Worm (Caenorhabditis elegans) whole organism, L1 larva: Measurements from ENCODE around the gene Y45G5AL.1.
A peak's percentile ranks its signal among the peaks of the same experiment; 100 is the strongest.

Experiments used
- C04F5.9 ChIP-seq: sonication (generic microtip); optimal IDR thresholded peaks from 2 replicates; lab custom pipeline; 2016; ENCODE audit warnings: missing genetic modification characterization, missing compliant biosample characterization
- Y116A8C.19 ChIP-seq: sonication (generic microtip); optimal IDR thresholded peaks from 2 replicates; lab custom pipeline; 2016; ENCODE audit warnings: missing compliant biosample characterization, missing genetic modification characterization, borderline replicate concordance
- aly-2 ChIP-seq: fragments of 150-350 bp; optimal IDR thresholded peaks from 2 replicates; lab custom pipeline; 2014; ENCODE audit warnings: missing biosample characterization, missing genetic modification characterization
- ama-1 ChIP-seq: fragments of 150-350 bp; optimal IDR thresholded peaks from 2 replicates; lab custom pipeline; 2014
- ceh-63 ChIP-seq: fragments of 200-800 bp; sonication (Bioruptor generic); optimal IDR thresholded peaks from 2 replicates; lab custom pipeline; 2018; ENCODE audit warnings: mild to moderate bottlenecking, missing genetic modification characterization, missing compliant biosample characterization
- ceh-8 ChIP-seq: fragments of 200-800 bp; sonication (Bioruptor generic); optimal IDR thresholded peaks from 2 replicates; lab custom pipeline; 2018; ENCODE audit warnings: mild to moderate bottlenecking, missing genetic modification characterization, moderate library complexity, missing compliant biosample characterization
- ceh-82 ChIP-seq, 3 experiments: fragments of 150-350 bp in 1 of 3; sonication (generic microtip) in 2 of 3; optimal IDR thresholded peaks; 2 replicates each; lab custom pipeline; 2014 to 2017; ENCODE audit warnings: missing biosample characterization in 3 of 3, missing genetic modification characterization in 3 of 3
- ceh-88 ChIP-seq: fragments of 200-800 bp; sonication (Bioruptor generic); IDR thresholded peaks from 2 replicates; pipeline ENCODE4 v1.3.6; 2022; ENCODE audit warnings: missing genetic modification characterization, missing compliant biosample characterization
- dpl-1 ChIP-seq, 3 experiments: fragments of 150-350 bp in 2 of 3; sonication (generic microtip) in 1 of 3; optimal IDR thresholded peaks; 2 replicates each; lab custom pipeline; 2014 to 2017; ENCODE audit warnings: missing biosample characterization in 3 of 3, missing genetic modification characterization in 3 of 3, missing genetic modification reagents in 3 of 3
- dsc-1 ChIP-seq: sonication (generic microtip); optimal IDR thresholded peaks from 2 replicates; lab custom pipeline; 2016; ENCODE audit warnings: mild to moderate bottlenecking, missing genetic modification characterization, missing compliant biosample characterization
- efl-3 ChIP-seq: fragments of 200-800 bp; sonication (Bioruptor generic); optimal IDR thresholded peaks from 2 replicates; lab custom pipeline; 2018; ENCODE audit warnings: mild to moderate bottlenecking, missing genetic modification characterization, missing compliant biosample characterization
- egl-13 ChIP-seq: sonication (generic microtip); optimal IDR thresholded peaks from 2 replicates; lab custom pipeline; 2016; ENCODE audit warnings: missing genotype, missing genetic modification reagents, missing genetic modification characterization, missing compliant biosample characterization
- elt-2 ChIP-seq: sonication (generic microtip); optimal IDR thresholded peaks from 2 replicates; lab custom pipeline; 2016; ENCODE audit warnings: missing genetic modification characterization, mild to moderate bottlenecking, inconsistent platforms, missing compliant biosample characterization, missing genetic modification reagents
- elt-3 ChIP-seq, 6 experiments: fragments of 150-350 bp in 1 of 6; sonication (generic microtip); optimal IDR thresholded peaks; 2 replicates each; lab custom pipeline; 2017 to 2018; ENCODE audit warnings: missing biosample characterization in 6 of 6, missing genetic modification characterization in 6 of 6, inconsistent platforms in 1 of 6
- ets-5 ChIP-seq: fragments of 200-800 bp; sonication (Bioruptor generic); IDR thresholded peaks from 2 replicates; pipeline ENCODE4 v1.3.6; 2022; ENCODE audit warnings: missing genetic modification characterization, missing compliant biosample characterization
- fkh-8 ChIP-seq: sonication (generic microtip); optimal IDR thresholded peaks from 2 replicates; lab custom pipeline; 2016; ENCODE audit warnings: mild to moderate bottlenecking, missing genetic modification characterization, missing compliant biosample characterization
- hlh-4 ChIP-seq: sonication (generic microtip); optimal IDR thresholded peaks from 2 replicates; lab custom pipeline; 2016; ENCODE audit warnings: mild to moderate bottlenecking, missing genetic modification characterization, missing compliant biosample characterization
- irx-1 ChIP-seq: sonication (generic microtip); optimal IDR thresholded peaks from 2 replicates; lab custom pipeline; 2016; ENCODE audit warnings: missing genetic modification characterization, missing compliant biosample characterization
- isw-1 ChIP-seq: fragments of 200-800 bp; sonication (Bioruptor generic); IDR thresholded peaks from 2 replicates; pipeline ENCODE4 v1.3.6; 2022; ENCODE audit warnings: missing genetic modification characterization, missing compliant biosample characterization
- jun-1 ChIP-seq: fragments of 150-350 bp; optimal IDR thresholded peaks from 2 replicates; lab custom pipeline; 2014; ENCODE audit warnings: missing biosample characterization, missing genetic modification reagents, missing genetic modification characterization
- lin-13 ChIP-seq: fragments of 150-350 bp; optimal IDR thresholded peaks from 2 replicates; lab custom pipeline; 2014; ENCODE audit warnings: missing biosample characterization, missing genetic modification reagents, missing genetic modification characterization
- lin-14 ChIP-seq: fragments of 200-800 bp; sonication (Bioruptor generic); optimal IDR thresholded peaks from 2 replicates; lab custom pipeline; 2018; ENCODE audit warnings: mild to moderate bottlenecking, missing genetic modification characterization, moderate library complexity, missing compliant biosample characterization
- lin-15B ChIP-seq: fragments of 150-350 bp; sonication (generic microtip); optimal IDR thresholded peaks from 3 replicates; lab custom pipeline; 2014; ENCODE audit warnings: missing biosample characterization, missing genetic modification characterization
- lin-39 ChIP-seq: fragments of 150-350 bp; optimal IDR thresholded peaks from 2 replicates; lab custom pipeline; 2014; ENCODE audit warnings: missing biosample characterization, missing genetic modification reagents, missing genetic modification characterization
- mab-9 ChIP-seq: fragments of 200-800 bp; sonication (Bioruptor generic); IDR thresholded peaks from 2 replicates; pipeline ENCODE4 v1.3.6; 2022; ENCODE audit warnings: missing genetic modification reagents, missing genetic modification characterization, missing compliant biosample characterization
- mdl-1 ChIP-seq, 2 experiments: fragments of 150-350 bp; optimal IDR thresholded peaks; 2 replicates each; lab custom pipeline; 2014 to 2017; ENCODE audit warnings: missing biosample characterization in 2 of 2, missing genetic modification characterization in 2 of 2, inconsistent platforms in 1 of 2
- mep-1 ChIP-seq: fragments of 150-350 bp; optimal IDR thresholded peaks from 2 replicates; lab custom pipeline; 2014; ENCODE audit warnings: missing biosample characterization, missing genetic modification characterization
- nhr-19 ChIP-seq: fragments of 200-800 bp; sonication (Bioruptor generic); conservative IDR thresholded peaks from 2 replicates; pipeline ENCODE4 v1.3.6; 2022; ENCODE audit warnings: missing genetic modification characterization, missing compliant biosample characterization
- nhr-20 ChIP-seq: sonication (generic microtip); optimal IDR thresholded peaks from 2 replicates; lab custom pipeline; 2016; ENCODE audit warnings: mild to moderate bottlenecking, missing genetic modification characterization, missing compliant biosample characterization
- nhr-84 ChIP-seq: sonication (generic microtip); optimal IDR thresholded peaks from 2 replicates; lab custom pipeline; 2017; ENCODE audit warnings: missing biosample characterization, missing genetic modification characterization
- nhr-85 ChIP-seq: sonication (generic microtip); peaks from one replicate; lab custom pipeline; 2016; ENCODE audit warnings: missing genetic modification characterization, inconsistent platforms, missing compliant biosample characterization
- pag-3 ChIP-seq: sonication (generic microtip); optimal IDR thresholded peaks from 2 replicates; lab custom pipeline; 2017; ENCODE audit warnings: missing genetic modification characterization, mild to moderate bottlenecking, missing compliant biosample characterization, antibody characterized with exemption, borderline replicate concordance; ENCODE audit not compliant: insufficient read depth
- pax-3 ChIP-seq: fragments of 200-800 bp; sonication (Bioruptor generic); optimal IDR thresholded peaks from 2 replicates; lab custom pipeline; 2018; ENCODE audit warnings: mild to moderate bottlenecking, missing genetic modification characterization, moderate library complexity, missing compliant biosample characterization
- rnt-1 ChIP-seq: sonication (generic microtip); optimal IDR thresholded peaks from 2 replicates; lab custom pipeline; 2016; ENCODE audit warnings: mild to moderate bottlenecking, missing genetic modification characterization, moderate library complexity, missing compliant biosample characterization
- skn-1 ChIP-seq: fragments of 150-350 bp; optimal IDR thresholded peaks from 2 replicates; lab custom pipeline; 2014; ENCODE audit warnings: missing biosample characterization, missing genetic modification characterization
- snpc-4 ChIP-seq: fragments of 150-350 bp; optimal IDR thresholded peaks from 2 replicates; lab custom pipeline; 2014; ENCODE audit warnings: missing biosample characterization, missing genetic modification characterization
- sox-4 ChIP-seq: sonication (generic microtip); optimal IDR thresholded peaks from 2 replicates; lab custom pipeline; 2016; ENCODE audit warnings: missing genetic modification characterization, missing compliant biosample characterization
- sptf-1 ChIP-seq: fragments of 150-350 bp; optimal IDR thresholded peaks from 2 replicates; lab custom pipeline; 2014; ENCODE audit warnings: missing biosample characterization, missing genetic modification characterization
- sup-37 ChIP-seq: fragments of 200-800 bp; sonication (Bioruptor generic); optimal IDR thresholded peaks from 2 replicates; lab custom pipeline; 2018; ENCODE audit warnings: mild to moderate bottlenecking, missing genetic modification characterization, missing compliant biosample characterization
- tbx-2 ChIP-seq: sonication (generic microtip); optimal IDR thresholded peaks from 2 replicates; lab custom pipeline; 2016; ENCODE audit warnings: missing genetic modification characterization, missing compliant biosample characterization
- tlp-1 ChIP-seq: fragments of 150-350 bp; optimal IDR thresholded peaks from 2 replicates; lab custom pipeline; 2014; ENCODE audit warnings: missing biosample characterization, missing genetic modification characterization
- unc-62 ChIP-seq: fragments of 150-350 bp; optimal IDR thresholded peaks from 2 replicates; lab custom pipeline; 2014; ENCODE audit warnings: missing biosample characterization, missing genetic modification reagents, missing genetic modification characterization
- ztf-4 ChIP-seq: fragments of 150-350 bp; optimal IDR thresholded peaks from 2 replicates; lab custom pipeline; 2014; ENCODE audit warnings: missing biosample characterization, missing genetic modification characterization

The Y45G5AL.1 gene

ce11 chrV:4122415-4122814, 21.9 kb upstream of the Y45G5AL.1 start, which contains the start of gene phat-5 (continued):
- TF ChIP-seq jun-1 (tag; lab: Kevin White, UChicago): no peak
- no peak for TF ChIP-seq efl-3 (GFP tag; lab: Kevin White, UChicago)
- no peak for TF ChIP-seq sox-4 (tag; lab: Kevin White, UChicago)
- no peak for TF ChIP-seq ceh-63 (GFP tag; lab: Kevin White, UChicago)

- no peak for TF ChIP-seq isw-1 (GFP tag; lab: Robert Waterston, UW)
- TF ChIP-seq Y116A8C.19 (tag; lab: Kevin White, UChicago): no peak
- TF ChIP-seq ets-5: no peak
- TF ChIP-seq hlh-4 (tag; lab: Kevin White, UChicago): no peak
- TF ChIP-seq pag-3 (tag; lab: Kevin White, UChicago): no peak
- TF ChIP-seq nhr-84 (tag; lab: Kevin White, UChicago): no peak
- no peak for TF ChIP-seq mep-1
- TF ChIP-seq lin-15B: no peak
- no peak for TF ChIP-seq skn-1 (tag; lab: Kevin White, UChicago)
- no peak for TF ChIP-seq jun-1 (tag; lab: Kevin White, UChicago)
- TF ChIP-seq tlp-1: no peak
- no peak for TF ChIP-seq unc-62
- no peak for TF ChIP-seq lin-14 (GFP tag; lab: Kevin White, UChicago)
- no peak for TF ChIP-seq fkh-8 (tag; lab: Kevin White, UChicago)
- no peak for TF ChIP-seq snpc-4 (tag; lab: Kevin White, UChicago)
- no peak for TF ChIP-seq ceh-8 (GFP tag; lab: Kevin White, UChicago)
- no peak for TF ChIP-seq lin-13 (GFP tag; lab: Kevin White, UChicago)
- no peak for TF ChIP-seq irx-1 (tag; lab: Kevin White, UChicago)
Measured at ce11 chrV:4125552-4126084, 18.7 kb upstream of the Y45G5AL.1 start, which contains the start of gene T05B4.12. Gene T05B4.12, minus strand, starts transcription at chrV:4126034.

- TF ChIP-seq egl-13 (tag; lab: Kevin White, UChicago) (no peak), aly-2 (tag; lab: Kevin White, UChicago) (no peak), unc-62 (no peak), mep-1 (no peak), hlh-4 (tag; lab: Kevin White, UChicago) (no peak), ets-5 (no peak)
Measured at ce11 chrV:4127435-4127834, 16.9 kb upstream of the Y45G5AL.1 start, which contains the start of gene T05B4.13. Gene T05B4.13, minus strand, starts transcription at chrV:4127535.

ce11 chrV:4129604-4130003, 14.7 kb upstream of the Y45G5AL.1 start, which contains the start of gene phat-4:
Gene phat-4, plus strand, starts transcription at chrV:4129904.
- TF ChIP-seq lin-39 (no peak), rnt-1 (tag; lab: Kevin White, UChicago) (no peak), hlh-4 (tag; lab: Kevin White, UChicago) (no peak), elt-2 (tag; lab: Kevin White, UChicago) (no peak), pag-3 (tag; lab: Kevin White, UChicago) (no peak), ama-1 (lab: Kevin White, UChicago) (no peak), lin-15B (no peak), jun-1 (tag; lab: Kevin White, UChicago) (no peak), elt-3 (tag; optimal IDR thresholded peaks at IDR 0.05; lab: Kevin White, UChicago) (no peak), sptf-1 (tag; lab: Kevin White, UChicago) (no peak), efl-3 (GFP tag; lab: Kevin White, UChicago) (no peak), dsc-1 (tag; lab: Kevin White, UChicago) (no peak), tbx-2 (tag; lab: Kevin White, UChicago) (no peak)

ce11 chrV:4131471-4131939, 12.8 kb upstream of the Y45G5AL.1 start, which contains the start of gene nhr-57:
Gene nhr-57, plus strand, starts transcription at chrV:4131889.
- TF ChIP-seq C04F5.9 (tag; lab: Kevin White, UChicago) (peak; percentile 21), dpl-1 (GFP tag; optimal IDR thresholded peaks at IDR 0.05; lab: Kevin White, UChicago) (peak in 2 of 3 experiments; percentile 16 to 44), sup-37 (GFP tag; lab: Kevin White, UChicago) (peak; percentile 54), lin-39 (no peak), ztf-4 (peak; percentile 20), mdl-1 (tag; optimal IDR thresholded peaks at IDR 0.05; lab: Kevin White, UChicago) (peak in 1 of 2 experiments; percentile 77), efl-3 (GFP tag; lab: Kevin White, UChicago) (no peak), nhr-19 (GFP tag; lab: Robert Waterston, UW) (peak; percentile 79), skn-1 (tag; lab: Kevin White, UChicago) (peak; percentile 92), mab-9 (no peak), nhr-85 (tag; lab: Kevin White, UChicago) (peak; percentile 95), ceh-88 (GFP tag; lab: Robert Waterston, UW) (0 out of 2 replicates have a peak, but pooled peaks have one; percentile 24), pax-3 (tag; lab: Kevin White, UChicago) (peak; percentile 45), ceh-82 (tag; optimal IDR thresholded peaks at IDR 0.05; lab: Kevin White, UChicago) (peak in 1 of 3 experiments; percentile 32), nhr-20 (tag; lab: Kevin White, UChicago) (peak; percentile 92)
